Fruit fly (Drosophila melanogaster): ENCODE measurements around the gene mxt.
A peak's percentile ranks its signal among the peaks of the same experiment; 100 is the strongest.

DNA sequence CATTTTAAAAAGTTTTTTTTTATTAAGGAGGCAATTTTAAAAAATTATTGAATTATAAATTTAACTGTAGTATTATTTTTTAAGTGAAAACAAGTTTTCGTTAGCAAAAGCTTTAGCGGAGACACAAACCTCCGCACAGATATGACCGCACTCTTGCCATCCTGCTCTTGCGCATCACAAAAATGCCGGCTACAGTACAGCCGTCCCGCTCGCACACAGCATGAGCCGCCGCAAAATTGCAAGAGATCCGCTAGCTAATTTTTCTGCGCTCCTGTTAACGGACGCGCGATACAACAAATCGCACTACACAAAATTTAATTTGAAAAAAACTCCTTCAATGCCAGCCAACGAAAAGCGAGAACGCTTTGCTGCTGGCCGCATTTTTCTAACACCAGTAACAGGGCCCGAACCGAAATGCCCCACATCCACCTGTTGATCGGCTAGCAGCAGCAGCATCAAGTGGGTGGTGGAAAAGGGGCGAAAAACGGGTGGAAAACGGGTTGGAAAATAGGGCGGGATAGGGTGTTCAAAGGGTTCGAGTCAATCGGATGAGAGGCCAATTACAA is 37.0 kb downstream of the mxt start:
- TF ChIP-seq CG9948 (tag; optimal IDR thresholded peaks at IDR 0.05) (no peak), CG32121 (GFP tag; IDR thresholded peaks at IDR 0.05) (peak; percentile 51; the same call in 1 of the 2 replicates)

Data from whole organism, pupa.